Fruit fly (Drosophila melanogaster) whole organism, prepupa: Measurements from ENCODE around the gene CG10761.

Experiments
- Blimp-1 ChIP-seq: fragments of 200-800 bp; sonication (Bioruptor generic); optimal IDR thresholded peaks from 3 replicates; lab custom pipeline; 2017; ENCODE audit warnings: missing biosample characterization, missing genetic modification characterization, mild to moderate bottlenecking, moderate library complexity, missing genetic modification reagents
- CG11294 ChIP-seq: fragments of 200-800 bp; sonication (Bioruptor generic); IDR thresholded peaks from 2 replicates; pipeline ENCODE4 v1.3.6; 2022; ENCODE audit warnings: missing biosample characterization, missing genetic modification characterization
- CG11762 ChIP-seq: fragments of 200-800 bp; sonication (Bioruptor generic); optimal IDR thresholded peaks from 3 replicates; lab custom pipeline; 2016; ENCODE audit warnings: missing biosample characterization, missing genetic modification characterization; ENCODE audit not compliant: insufficient read depth
- CG11902 ChIP-seq: fragments of 200-800 bp; sonication (Bioruptor generic); optimal IDR thresholded peaks from 3 replicates; lab custom pipeline; 2016; ENCODE audit warnings: missing biosample characterization, missing genetic modification characterization
- CG3032 ChIP-seq: fragments of 200-800 bp; optimal IDR thresholded peaks from 2 replicates; lab custom pipeline; 2019; ENCODE audit warnings: missing biosample characterization, mild to moderate bottlenecking, missing genetic modification characterization, moderate library complexity
- CG31627 ChIP-seq: fragments of 200-800 bp; sonication (Bioruptor generic); optimal IDR thresholded peaks from 3 replicates; lab custom pipeline; 2016; ENCODE audit warnings: missing biosample characterization, missing genetic modification characterization
- CG34406 ChIP-seq: fragments of 200-800 bp; sonication (Bioruptor generic); optimal IDR thresholded peaks from 3 replicates; lab custom pipeline; 2016; ENCODE audit warnings: missing biosample characterization, missing genetic modification characterization
- CG4318 ChIP-seq: fragments of 200-800 bp; sonication (Bioruptor generic); optimal IDR thresholded peaks from 3 replicates; lab custom pipeline; 2017; ENCODE audit warnings: missing biosample characterization, mild to moderate bottlenecking, missing genetic modification characterization
- CG6276 ChIP-seq: fragments of 200-800 bp; sonication (Bioruptor generic); optimal IDR thresholded peaks from 2 replicates; lab custom pipeline; 2017; ENCODE audit warnings: missing biosample characterization, mild to moderate bottlenecking, missing genetic modification characterization
- CG6792 ChIP-seq: fragments of 200-800 bp; sonication (Bioruptor generic); optimal IDR thresholded peaks from 3 replicates; lab custom pipeline; 2016; ENCODE audit warnings: missing biosample characterization, missing genetic modification characterization
- CG6808 ChIP-seq: fragments of 200-800 bp; sonication (Bioruptor generic); optimal IDR thresholded peaks from 3 replicates; lab custom pipeline; 2017; ENCODE audit warnings: missing biosample characterization, missing genetic modification characterization, mild to moderate bottlenecking, moderate library complexity, missing genetic modification reagents
- CG7368 ChIP-seq: fragments of 200-800 bp; sonication (Bioruptor generic); optimal IDR thresholded peaks from 3 replicates; lab custom pipeline; 2016; ENCODE audit warnings: missing biosample characterization, missing genetic modification characterization
- CG8119 ChIP-seq: fragments of 200-800 bp; sonication (Bioruptor generic); IDR thresholded peaks from 3 replicates; pipeline ENCODE4 v1.3.6; 2022; ENCODE audit warnings: missing biosample characterization, missing genetic modification characterization
- CG8319 ChIP-seq: fragments of 200-800 bp; sonication (Bioruptor generic); optimal IDR thresholded peaks from 3 replicates; lab custom pipeline; 2016; ENCODE audit warnings: missing biosample characterization, missing genetic modification characterization
- CG8632 ChIP-seq: fragments of 200-800 bp; sonication (Bioruptor generic); optimal IDR thresholded peaks from 3 replicates; lab custom pipeline; 2016; ENCODE audit warnings: missing biosample characterization, missing genetic modification characterization
- CG9139 ChIP-seq: fragments of 200-800 bp; sonication (Bioruptor generic); optimal IDR thresholded peaks from 3 replicates; lab custom pipeline; 2017; ENCODE audit warnings: missing biosample characterization, mild to moderate bottlenecking, missing genetic modification characterization
- Eip75B ChIP-seq: fragments of 200-800 bp; sonication (Bioruptor generic); optimal IDR thresholded peaks from 3 replicates; lab custom pipeline; 2016; ENCODE audit warnings: missing biosample characterization, missing genetic modification characterization
- Eip78C ChIP-seq: fragments of 200-800 bp; sonication (Bioruptor generic); peaks from one replicate; lab custom pipeline; 2016; ENCODE audit warnings: missing biosample characterization, missing genetic modification characterization
- Eip93F ChIP-seq: fragments of 200-800 bp; sonication (Bioruptor generic); optimal IDR thresholded peaks from 2 replicates; lab custom pipeline; 2016; ENCODE audit warnings: missing biosample characterization, mild to moderate bottlenecking, missing genetic modification characterization
- Ets21C ChIP-seq: fragments of 200-800 bp; sonication (Bioruptor generic); optimal IDR thresholded peaks from 3 replicates; lab custom pipeline; 2016; ENCODE audit warnings: missing biosample characterization, missing genetic modification characterization
- Ets96B ChIP-seq: fragments of 200-800 bp; optimal IDR thresholded peaks from 2 replicates; lab custom pipeline; 2019; ENCODE audit warnings: missing biosample characterization, mild to moderate bottlenecking, missing genetic modification characterization, moderate library complexity
- Hr38 ChIP-seq: sonication (Bioruptor generic); optimal IDR thresholded peaks from 2 replicates; lab custom pipeline; 2016; ENCODE audit warnings: missing biosample characterization, missing genetic modification characterization
- Hr39 ChIP-seq: fragments of 200-800 bp; sonication (Bioruptor generic); optimal IDR thresholded peaks from 2 replicates; lab custom pipeline; 2016; ENCODE audit warnings: missing biosample characterization, missing genetic modification characterization
- Hr4 ChIP-seq: fragments of 200-800 bp; sonication (Bioruptor generic); optimal IDR thresholded peaks from 3 replicates; lab custom pipeline; 2016; ENCODE audit warnings: missing biosample characterization, missing genetic modification characterization
- Lpt ChIP-seq: fragments of 200-800 bp; sonication (Bioruptor generic); optimal IDR thresholded peaks from 3 replicates; lab custom pipeline; 2016; ENCODE audit warnings: missing biosample characterization, missing genetic modification characterization
- Met ChIP-seq: fragments of 200-800 bp; sonication (Bioruptor generic); optimal IDR thresholded peaks from 3 replicates; lab custom pipeline; 2016; ENCODE audit warnings: missing biosample characterization, missing genetic modification characterization
- OdsH ChIP-seq: fragments of 200-800 bp; sonication (Bioruptor generic); optimal IDR thresholded peaks from 3 replicates; lab custom pipeline; 2016; ENCODE audit warnings: missing biosample characterization, missing genetic modification characterization
- Smox ChIP-seq: fragments of 200-800 bp; sonication (Bioruptor generic); optimal IDR thresholded peaks from 3 replicates; lab custom pipeline; 2016; ENCODE audit warnings: missing biosample characterization, missing genetic modification characterization
- Sox14 ChIP-seq: fragments of 200-800 bp; sonication (Bioruptor generic); optimal IDR thresholded peaks from 3 replicates; lab custom pipeline; 2016; ENCODE audit warnings: missing biosample characterization, missing genetic modification characterization
- Sox15 ChIP-seq: fragments of 200-800 bp; sonication (Bioruptor generic); optimal IDR thresholded peaks from 3 replicates; lab custom pipeline; 2016; ENCODE audit warnings: missing biosample characterization, missing genetic modification characterization
- achi ChIP-seq: fragments of 200-800 bp; sonication (Bioruptor generic); optimal IDR thresholded peaks from 3 replicates; lab custom pipeline; 2016; ENCODE audit warnings: missing biosample characterization, missing genetic modification characterization
- acj6 ChIP-seq: fragments of 200-800 bp; sonication (Bioruptor generic); optimal IDR thresholded peaks from 3 replicates; lab custom pipeline; 2016; ENCODE audit warnings: missing biosample characterization, missing genetic modification characterization
- cyc ChIP-seq: fragments of 200-800 bp; sonication (Bioruptor generic); optimal IDR thresholded peaks from 3 replicates; lab custom pipeline; 2016; ENCODE audit warnings: missing biosample characterization, missing genetic modification characterization
- dsx ChIP-seq: fragments of 200-800 bp; optimal IDR thresholded peaks from 3 replicates; lab custom pipeline; 2019; ENCODE audit warnings: missing biosample characterization, mild to moderate bottlenecking, missing genetic modification characterization, moderate library complexity; ENCODE audit not compliant: poor library complexity, severe bottlenecking
- eg ChIP-seq: fragments of 200-800 bp; sonication (Bioruptor generic); IDR thresholded peaks from 3 replicates; pipeline ENCODE4 v1.3.6; 2022; ENCODE audit warnings: missing biosample characterization, missing genetic modification characterization
- esn ChIP-seq: fragments of 200-800 bp; sonication (Bioruptor generic); optimal IDR thresholded peaks from 2 replicates; lab custom pipeline; 2016; ENCODE audit warnings: missing biosample characterization, mild to moderate bottlenecking, missing genetic modification characterization, moderate library complexity
- fd59A ChIP-seq: fragments of 200-800 bp; sonication (Bioruptor generic); optimal IDR thresholded peaks from 2 replicates; lab custom pipeline; 2017; ENCODE audit warnings: missing biosample characterization, mild to moderate bottlenecking, missing genetic modification characterization, missing genetic modification reagents
- fd85E ChIP-seq: fragments of 200-800 bp; sonication (Bioruptor generic); optimal IDR thresholded peaks from 3 replicates; lab custom pipeline; 2016; ENCODE audit warnings: missing biosample characterization, missing genetic modification characterization
- fkh ChIP-seq: fragments of 200-800 bp; sonication (Bioruptor generic); optimal IDR thresholded peaks from 3 replicates; lab custom pipeline; 2017; ENCODE audit warnings: missing biosample characterization, mild to moderate bottlenecking, missing genetic modification characterization, moderate library complexity
- lz ChIP-seq: fragments of 200-800 bp; sonication (Bioruptor generic); optimal IDR thresholded peaks from 3 replicates; lab custom pipeline; 2016; ENCODE audit warnings: missing biosample characterization, missing genetic modification characterization
- net ChIP-seq: fragments of 200-800 bp; sonication (Bioruptor generic); optimal IDR thresholded peaks from 3 replicates; lab custom pipeline; 2016; ENCODE audit warnings: missing biosample characterization, missing genetic modification characterization
- spab ChIP-seq: fragments of 200-800 bp; sonication (Bioruptor generic); optimal IDR thresholded peaks from 2 replicates; lab custom pipeline; 2017; ENCODE audit warnings: missing biosample characterization, mild to moderate bottlenecking, missing genetic modification characterization, missing genetic modification reagents
- ss ChIP-seq, 2 experiments: fragments of 200-800 bp; sonication (Bioruptor generic); optimal IDR thresholded peaks; 2 replicates in 1 of 2; 3 replicates in 1 of 2; lab custom pipeline; 2017 to 2018; ENCODE audit warnings: mild to moderate bottlenecking in 2 of 2, missing biosample characterization in 2 of 2, missing genetic modification characterization in 2 of 2, moderate library complexity in 1 of 2
- svp ChIP-seq: fragments of 200-800 bp; sonication (Bioruptor generic); peaks from one replicate; lab custom pipeline; 2016; ENCODE audit warnings: missing biosample characterization, missing genetic modification characterization
- topi ChIP-seq: fragments of 200-800 bp; sonication (Bioruptor generic); optimal IDR thresholded peaks from 3 replicates; lab custom pipeline; 2016; ENCODE audit warnings: missing biosample characterization, missing genetic modification characterization
- vri ChIP-seq: fragments of 200-800 bp; sonication (Bioruptor generic); optimal IDR thresholded peaks from 3 replicates; lab custom pipeline; 2016; ENCODE audit warnings: missing biosample characterization, mild to moderate bottlenecking, missing genetic modification characterization

CG10761 gene

dm6 chrX:8163452-8163851 lies 860 bp upstream of the CG10761 start (continued):
- TF ChIP-seq CG4318 (GFP tag; lab: Kevin White, UChicago) (peak; percentile 39), esn (GFP tag; lab: Kevin White, UChicago) (no peak), net (no peak), fd59A (GFP tag; lab: Kevin White, UChicago) (no peak), acj6 (GFP tag; lab: Kevin White, UChicago) (peak; percentile 8), Eip75B (no peak), ss (GFP tag; optimal IDR thresholded peaks at IDR 0.05; lab: Kevin White, UChicago) (no peak), Sox15 (GFP tag; lab: Kevin White, UChicago) (no peak), eg (GFP tag; lab: Robert Waterston, UW) (peak; percentile 68; the same call in 2 of the 3 replicates), OdsH (no peak), topi (GFP tag; lab: Kevin White, UChicago) (no peak), CG31627 (GFP tag; lab: Kevin White, UChicago) (no peak), spab (GFP tag; lab: Kevin White, UChicago) (no peak), Blimp-1 (no peak), lz (GFP tag; lab: Kevin White, UChicago) (no peak), CG6792 (GFP tag; lab: Kevin White, UChicago) (no peak), dsx (GFP tag; lab: Kevin White, UChicago) (no peak), Hr39 (GFP tag; lab: Kevin White, UChicago) (no peak), CG8632 (GFP tag; lab: Kevin White, UChicago) (no peak), CG3032 (no peak), cyc (GFP tag; lab: Kevin White, UChicago) (no peak), Eip78C (peak; percentile 73), CG8319 (GFP tag; lab: Kevin White, UChicago) (no peak), Hr4 (peak; percentile 12), fd85E (GFP tag; lab: Kevin White, UChicago) (no peak), Ets96B (tag; lab: Kevin White, UChicago) (no peak), CG6276 (peak; percentile 60), Hr38 (GFP tag; lab: Kevin White, UChicago) (no peak), Sox14 (GFP tag; lab: Kevin White, UChicago) (no peak), fkh (GFP tag; lab: Kevin White, UChicago) (no peak), Smox (no peak), CG7368 (no peak), Lpt (GFP tag; lab: Kevin White, UChicago) (peak; percentile 20), CG8119 (GFP tag; lab: Robert Waterston, UW) (peak; percentile 63; the same call in 2 of the 3 replicates), Met (GFP tag; lab: Kevin White, UChicago) (no peak), CG11762 (GFP tag; lab: Kevin White, UChicago) (no peak), CG9139 (GFP tag; lab: Kevin White, UChicago) (no peak), CG34406 (no peak), achi (GFP tag; lab: Kevin White, UChicago) (peak; percentile 23)

- TF ChIP-seq CG9139 (GFP tag; lab: Kevin White, UChicago), result no peak
- TF ChIP-seq esn (GFP tag; lab: Kevin White, UChicago), result no peak
- TF ChIP-seq net, result no peak
- TF ChIP-seq CG6276, result no peak
- TF ChIP-seq Lpt (GFP tag; lab: Kevin White, UChicago), result no peak
- no peak for TF ChIP-seq CG6808 (GFP tag; lab: Kevin White, UChicago)
- no peak for TF ChIP-seq CG11294
- no peak for TF ChIP-seq CG3032
- TF ChIP-seq CG11902 (GFP tag; lab: Kevin White, UChicago), result no peak
- no peak for TF ChIP-seq Eip93F (GFP tag; lab: Kevin White, UChicago)
- TF ChIP-seq Hr38 (GFP tag; lab: Kevin White, UChicago), result no peak
- no peak for TF ChIP-seq eg (GFP tag; lab: Robert Waterston, UW)
- no peak for TF ChIP-seq svp (GFP tag; lab: Kevin White, UChicago)
- no peak for TF ChIP-seq Ets21C (GFP tag; lab: Kevin White, UChicago)
- no peak for TF ChIP-seq vri (GFP tag; lab: Kevin White, UChicago)
- no peak for TF ChIP-seq CG6792 (GFP tag; lab: Kevin White, UChicago)
- TF ChIP-seq cyc (GFP tag; lab: Kevin White, UChicago), result no peak
- TF ChIP-seq, all 60 proteins: peak for 0
Observed at dm6 chrX:8159754-8160153, 2.8 kb downstream of the CG10761 start, which contains the start of gene CG15337. Gene CG15337 (plus strand): TSS chrX:8160054.
